Worm (Caenorhabditis elegans): ENCODE measurements around the gene T10B10.8.
A peak's percentile ranks its signal among the peaks of the same experiment; 100 is the strongest.

Gene T10B10.8

DNA sequence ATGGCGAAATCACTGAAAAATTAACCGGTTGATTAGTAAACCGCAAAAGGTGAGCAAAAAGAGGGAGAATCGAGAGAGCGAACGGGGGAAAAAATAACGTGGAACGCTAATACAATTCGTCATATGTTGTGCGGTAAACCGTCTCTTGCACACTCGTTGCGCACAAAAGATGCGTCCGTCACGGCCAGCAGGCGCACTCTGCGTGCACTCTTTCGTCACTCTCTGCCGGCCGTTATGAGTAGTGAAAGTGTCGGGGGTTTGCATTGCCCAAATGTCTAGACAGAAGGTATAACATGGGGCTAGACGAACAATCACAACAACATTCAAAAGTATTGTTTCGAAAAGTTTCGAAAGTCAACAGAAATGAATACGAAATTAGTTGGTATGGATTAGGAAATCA lies 15.4 kb upstream of the T10B10.8 start, which contains the start of gene pkhm-2 (continued):
- TF ChIP-seq elt-3 (tag; optimal IDR thresholded peaks at IDR 0.05) (no peak), sem-4 (tag; optimal IDR thresholded peaks at IDR 0.05) (peak; percentile 84), crh-2 (tag; optimal IDR thresholded peaks at IDR 0.05) (peak; percentile 92), aly-2 (tag; optimal IDR thresholded peaks at IDR 0.05) (no peak), F13H6.1 (tag; optimal IDR thresholded peaks at IDR 0.05) (peak; percentile 94), sma-3 (GFP tag; optimal IDR thresholded peaks at IDR 0.05) (peak; percentile 94), skn-1 (tag; optimal IDR thresholded peaks at IDR 0.05) (peak; percentile 22), peb-1 (tag; optimal IDR thresholded peaks at IDR 0.05) (no peak), R02D3.7 (tag; optimal IDR thresholded peaks at IDR 0.05) (peak; percentile 3), mbf-1 (tag; optimal IDR thresholded peaks at IDR 0.05) (no peak), alr-1 (tag; optimal IDR thresholded peaks at IDR 0.05) (no peak), ceh-82 (tag; optimal IDR thresholded peaks at IDR 0.05) (peak; percentile 2), mdl-1 (tag; optimal IDR thresholded peaks at IDR 0.05) (peak in 1 of 2 experiments; percentile 48), nhr-10 (tag; optimal IDR thresholded peaks at IDR 0.05) (peak; percentile 77)

DNA sequence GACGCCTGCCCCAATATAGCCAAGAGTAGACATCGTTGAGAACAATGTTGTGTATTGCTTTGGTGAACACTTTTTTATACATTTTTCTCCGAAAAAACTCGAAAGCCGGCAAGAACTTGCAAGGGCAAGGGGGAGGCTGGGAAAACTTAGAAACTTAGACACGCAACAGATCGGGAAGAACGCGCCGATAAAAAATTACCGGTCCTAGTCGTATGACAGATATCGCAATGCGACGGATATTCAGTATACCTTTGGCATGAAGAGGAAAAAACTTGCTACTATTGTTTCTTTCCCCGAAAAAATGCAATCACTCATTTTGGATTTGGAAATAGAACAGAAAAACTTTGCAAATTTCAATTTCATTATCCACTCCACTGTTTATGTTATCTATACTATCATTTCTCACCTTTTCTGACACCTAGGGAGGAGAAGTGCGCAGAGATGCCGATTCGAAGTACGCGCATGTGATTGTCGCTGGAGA lies 10.4 kb upstream of the T10B10.8 start, which contains the start of gene col-41:
Gene col-41 (minus strand): TSS at position 51 of the 481 bp plus-strand sequence.
- TF ChIP-seq nhr-25 (tag; optimal IDR thresholded peaks at IDR 0.05): peak; percentile 29
- TF ChIP-seq skn-1 (tag; optimal IDR thresholded peaks at IDR 0.05): no peak
- TF ChIP-seq peb-1 (tag; optimal IDR thresholded peaks at IDR 0.05): no peak
- TF ChIP-seq R02D3.7 (tag; optimal IDR thresholded peaks at IDR 0.05): no peak
- TF ChIP-seq nhr-21 (tag; optimal IDR thresholded peaks at IDR 0.05): peak; percentile 14

DNA sequence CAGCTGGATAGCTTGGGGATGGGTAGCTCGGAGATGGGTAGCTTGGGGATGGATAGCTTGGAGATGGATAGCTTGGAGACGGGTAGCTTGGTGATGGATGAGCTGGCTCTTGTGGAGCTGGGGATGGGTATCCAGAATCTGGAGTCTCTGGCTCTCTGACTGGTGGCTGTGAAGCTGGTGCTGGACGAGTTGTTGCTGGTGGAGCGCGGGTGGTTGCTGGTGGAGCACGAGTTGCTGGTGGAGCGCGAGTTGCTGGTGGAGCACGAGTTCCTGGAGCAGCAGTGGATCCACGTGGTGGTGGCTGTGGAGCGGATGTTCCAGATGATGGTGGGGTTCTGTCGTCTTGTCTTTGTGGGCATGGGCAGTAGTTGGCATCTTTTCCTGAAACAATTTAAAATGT lies 9.2 kb upstream of the T10B10.8 start:
- TF ChIP-seq mdl-1 (tag; optimal IDR thresholded peaks at IDR 0.05) (no peak), sma-3 (GFP tag; optimal IDR thresholded peaks at IDR 0.05) (no peak), ZK546.5 (tag; optimal IDR thresholded peaks at IDR 0.05) (no peak), blmp-1 (tag; optimal IDR thresholded peaks at IDR 0.05; ENCODE audit: insufficient read depth) (no peak), ztf-11 (tag; optimal IDR thresholded peaks at IDR 0.05) (no peak), nhr-11 (tag; optimal IDR thresholded peaks at IDR 0.05) (no peak)

ce11 chrX:15173303-15173904 lies 7.4 kb upstream of the T10B10.8 start, which contains the start of gene ucr-2.2:
Gene ucr-2.2, plus strand, starts transcription at chrX:15173904.
- peak; percentile 74 for TF ChIP-seq nhr-129 (tag; optimal IDR thresholded peaks at IDR 0.05)
- no peak for TF ChIP-seq nhr-10 (tag; optimal IDR thresholded peaks at IDR 0.05)
- peak; percentile 91 for TF ChIP-seq C34F6.9 (tag; optimal IDR thresholded peaks at IDR 0.05)
- no peak for TF ChIP-seq ceh-82 (tag; optimal IDR thresholded peaks at IDR 0.05)
- peak; percentile 83 for TF ChIP-seq gmeb-1 (tag; optimal IDR thresholded peaks at IDR 0.05)
- no peak for TF ChIP-seq elt-3 (tag; optimal IDR thresholded peaks at IDR 0.05)
- peak; percentile 93 for TF ChIP-seq crh-2 (tag; optimal IDR thresholded peaks at IDR 0.05)
- TF ChIP-seq sma-9 (GFP tag; optimal IDR thresholded peaks at IDR 0.05): peak; percentile 91
- TF ChIP-seq sma-9 (tag; optimal IDR thresholded peaks at IDR 0.05): no peak
- peak; percentile 85 for TF ChIP-seq unc-55 (GFP tag; optimal IDR thresholded peaks at IDR 0.05)
- TF ChIP-seq unc-62 (GFP tag; optimal IDR thresholded peaks at IDR 0.05): no peak
- TF ChIP-seq nhr-77 (tag; optimal IDR thresholded peaks at IDR 0.05): no peak
- TF ChIP-seq ztf-4 (tag; optimal IDR thresholded peaks at IDR 0.05): peak; percentile 35
- no peak for TF ChIP-seq alr-1 (tag; optimal IDR thresholded peaks at IDR 0.05)
- no peak for TF ChIP-seq ama-1 (optimal IDR thresholded peaks at IDR 0.05)
- TF ChIP-seq nhr-237 (tag; optimal IDR thresholded peaks at IDR 0.05): no peak
- TF ChIP-seq nhr-11 (tag; optimal IDR thresholded peaks at IDR 0.05): no peak
- TF ChIP-seq lin-13 (GFP tag; optimal IDR thresholded peaks at IDR 0.05): peak; percentile 81
- TF ChIP-seq elt-1 (tag; optimal IDR thresholded peaks at IDR 0.05): no peak
- no peak for TF ChIP-seq aly-2 (tag; optimal IDR thresholded peaks at IDR 0.05)
- peak; percentile 44 to 90 for TF ChIP-seq lsy-2 (tag; optimal IDR thresholded peaks at IDR 0.05)
- TF ChIP-seq ZK546.5 (tag; optimal IDR thresholded peaks at IDR 0.05): no peak
- no peak for TF ChIP-seq peb-1 (tag; optimal IDR thresholded peaks at IDR 0.05)
- no peak for TF ChIP-seq skn-1 (tag; optimal IDR thresholded peaks at IDR 0.05)
- no peak for TF ChIP-seq ztf-11 (tag; optimal IDR thresholded peaks at IDR 0.05)
- peak; percentile 57 for TF ChIP-seq egl-27 (tag; optimal IDR thresholded peaks at IDR 0.05)
- TF ChIP-seq nhr-6 (tag; optimal IDR thresholded peaks at IDR 0.05): peak; percentile 75
- peak; percentile 45 for TF ChIP-seq mab-5 (tag; optimal IDR thresholded peaks at IDR 0.05)
- TF ChIP-seq mdl-1 (tag; optimal IDR thresholded peaks at IDR 0.05): peak in 1 of 2 experiments; percentile 3
- no peak for TF ChIP-seq nhr-25 (tag; optimal IDR thresholded peaks at IDR 0.05)
- no peak for TF ChIP-seq nhr-12 (tag; optimal IDR thresholded peaks at IDR 0.05)
- TF ChIP-seq nhr-21 (tag; optimal IDR thresholded peaks at IDR 0.05): peak; percentile 63
- TF ChIP-seq snpc-4 (tag; optimal IDR thresholded peaks at IDR 0.05): peak; percentile 86
- TF ChIP-seq sem-4 (tag; optimal IDR thresholded peaks at IDR 0.05): peak; percentile 86
- TF ChIP-seq sma-3 (GFP tag; optimal IDR thresholded peaks at IDR 0.05): peak; percentile 79
- no peak for TF ChIP-seq blmp-1 (tag; optimal IDR thresholded peaks at IDR 0.05; ENCODE audit: insufficient read depth)
- no peak for TF ChIP-seq R02D3.7 (tag; optimal IDR thresholded peaks at IDR 0.05)
- TF ChIP-seq F13H6.1 (tag; optimal IDR thresholded peaks at IDR 0.05): peak; percentile 85
- TF ChIP-seq lin-11 (tag; optimal IDR thresholded peaks at IDR 0.05): peak; percentile 75
- TF ChIP-seq nhr-23 (tag; optimal IDR thresholded peaks at IDR 0.05): no peak
- TF ChIP-seq ceh-16 (tag; optimal IDR thresholded peaks at IDR 0.05): no peak
- TF ChIP-seq lin-39 (tag; optimal IDR thresholded peaks at IDR 0.05): no peak
- no peak for TF ChIP-seq unc-39 (tag; optimal IDR thresholded peaks at IDR 0.05)

All from whole organism, L2 larva.